Worm (Caenorhabditis elegans): ENCODE measurements around the gene pqn-94.

pqn-94 gene

ce11 chrV:20241243-20241862, 38.3 kb downstream of the pqn-94 start:
- TF ChIP-seq unc-62 (GFP tag; optimal IDR thresholded peaks at IDR 0.05) = no peak

DNA sequence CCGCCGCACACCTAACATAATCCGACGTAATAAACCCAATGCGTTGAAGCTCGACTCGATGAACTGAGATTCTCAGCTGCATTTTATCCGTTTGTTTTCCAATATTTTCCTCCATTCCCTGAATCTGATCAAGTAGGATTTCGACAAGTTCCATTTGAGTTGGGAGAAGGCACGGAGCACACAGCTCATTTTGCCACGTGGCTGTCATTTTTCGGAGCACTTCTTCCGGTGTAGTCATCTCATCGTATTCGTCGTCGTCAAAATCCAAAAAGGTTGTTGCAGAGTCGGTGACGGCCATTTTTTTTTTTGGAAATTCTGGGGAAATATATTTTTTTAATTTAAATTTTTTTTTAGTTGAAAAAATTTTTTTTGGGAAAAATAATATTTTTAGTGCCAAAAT, 42.2 kb downstream of the pqn-94 start, which contains the start of gene sld-5:
sld-5 (minus strand) TSS at position 317 of the 400 bp plus-strand sequence.
- no peak for TF ChIP-seq unc-62 (GFP tag; optimal IDR thresholded peaks at IDR 0.05)

ce11 chrV:20235231-20235630, 44.4 kb downstream of the pqn-94 start:
- no peak for TF ChIP-seq unc-62 (GFP tag; optimal IDR thresholded peaks at IDR 0.05)

DNA sequence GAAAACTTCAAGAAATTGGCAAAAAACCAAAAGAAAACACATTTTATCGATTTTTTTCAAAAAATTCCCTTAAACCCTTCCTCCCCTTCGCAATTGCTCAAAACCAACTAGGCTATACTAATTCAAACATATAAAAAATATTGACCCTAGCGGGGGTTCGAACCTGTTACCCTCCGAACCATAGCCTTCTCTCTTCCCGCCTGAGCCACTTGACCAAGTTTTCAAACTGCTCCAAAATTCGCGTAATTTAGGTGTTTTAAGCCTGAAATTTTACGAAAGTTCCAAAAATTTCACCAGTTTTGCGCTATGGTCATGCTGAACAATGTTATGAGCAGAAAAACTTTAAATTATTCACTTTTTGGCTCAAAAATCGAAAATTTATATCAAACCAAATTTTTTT, 45.2 kb downstream of the pqn-94 start:
- no peak for TF ChIP-seq unc-62 (GFP tag; optimal IDR thresholded peaks at IDR 0.05)

- no peak for TF ChIP-seq unc-62 (GFP tag; optimal IDR thresholded peaks at IDR 0.05)
These were observed 45.9 kb downstream of the pqn-94 start, which contains the start of gene Y113G7B.15 for ce11 chrV:20233743-20234142. Y113G7B.15 (minus strand) TSS chrV:20233843.
